Worm (Caenorhabditis elegans) whole organism, L1 larva: Measurements from ENCODE around the gene Y41D4B.4.
A peak's percentile ranks its signal among the peaks of the same experiment; 100 is the strongest.

Experiments
- C04F5.9 ChIP-seq: sonication (generic microtip); optimal IDR thresholded peaks from 2 replicates; lab custom pipeline; 2016; ENCODE audit warnings: missing genetic modification characterization, missing compliant biosample characterization
- ama-1 ChIP-seq: fragments of 150-350 bp; optimal IDR thresholded peaks from 2 replicates; lab custom pipeline; 2014
- blmp-1 ChIP-seq: fragments of 150-350 bp; optimal IDR thresholded peaks from 2 replicates; lab custom pipeline; 2014; ENCODE audit warnings: missing biosample characterization, missing genetic modification characterization
- ceh-63 ChIP-seq: fragments of 200-800 bp; sonication (Bioruptor generic); optimal IDR thresholded peaks from 2 replicates; lab custom pipeline; 2018; ENCODE audit warnings: mild to moderate bottlenecking, missing genetic modification characterization, missing compliant biosample characterization
- ceh-8 ChIP-seq: fragments of 200-800 bp; sonication (Bioruptor generic); optimal IDR thresholded peaks from 2 replicates; lab custom pipeline; 2018; ENCODE audit warnings: mild to moderate bottlenecking, missing genetic modification characterization, moderate library complexity, missing compliant biosample characterization
- efl-1 ChIP-seq, 4 experiments: fragments of 150-350 bp; optimal IDR thresholded peaks in 3 of 4; peaks in 1 of 4; 1 replicate in 1 of 4; 2 replicates in 3 of 4; lab custom pipeline; 2014; ENCODE audit warnings: missing biosample characterization in 2 of 4, missing genetic modification characterization in 2 of 4, missing genetic modification reagents in 2 of 4
- egl-13 ChIP-seq: sonication (generic microtip); optimal IDR thresholded peaks from 2 replicates; lab custom pipeline; 2016; ENCODE audit warnings: missing genotype, missing genetic modification reagents, missing genetic modification characterization, missing compliant biosample characterization
- fkh-8 ChIP-seq: sonication (generic microtip); optimal IDR thresholded peaks from 2 replicates; lab custom pipeline; 2016; ENCODE audit warnings: mild to moderate bottlenecking, missing genetic modification characterization, missing compliant biosample characterization
- hlh-4 ChIP-seq: sonication (generic microtip); optimal IDR thresholded peaks from 2 replicates; lab custom pipeline; 2016; ENCODE audit warnings: mild to moderate bottlenecking, missing genetic modification characterization, missing compliant biosample characterization
- isw-1 ChIP-seq: fragments of 200-800 bp; sonication (Bioruptor generic); IDR thresholded peaks from 2 replicates; pipeline ENCODE4 v1.3.6; 2022; ENCODE audit warnings: missing genetic modification characterization, missing compliant biosample characterization
- lin-14 ChIP-seq: fragments of 200-800 bp; sonication (Bioruptor generic); optimal IDR thresholded peaks from 2 replicates; lab custom pipeline; 2018; ENCODE audit warnings: mild to moderate bottlenecking, missing genetic modification characterization, moderate library complexity, missing compliant biosample characterization
- lin-15B ChIP-seq: fragments of 150-350 bp; sonication (generic microtip); optimal IDR thresholded peaks from 3 replicates; lab custom pipeline; 2014; ENCODE audit warnings: missing biosample characterization, missing genetic modification characterization
- lin-35 ChIP-seq, 2 experiments: fragments of 150-350 bp; optimal IDR thresholded peaks; 2 replicates each; lab custom pipeline; 2014; ENCODE audit warnings: missing biosample characterization in 2 of 2, missing genetic modification characterization in 2 of 2, missing genetic modification reagents in 2 of 2
- lsy-2 ChIP-seq, 2 experiments: fragments of 150-350 bp; optimal IDR thresholded peaks; 2 replicates each; lab custom pipeline; 2014; ENCODE audit warnings: missing biosample characterization in 2 of 2, missing genetic modification characterization in 2 of 2
- mef-2 ChIP-seq: fragments of 150-350 bp; optimal IDR thresholded peaks from 2 replicates; lab custom pipeline; 2014; ENCODE audit warnings: missing biosample characterization, missing genetic modification characterization
- nhr-28 ChIP-seq: fragments of 150-350 bp; optimal IDR thresholded peaks from 2 replicates; lab custom pipeline; 2014; ENCODE audit warnings: missing biosample characterization, missing genetic modification characterization
- nhr-47 ChIP-seq: sonication (generic microtip); optimal IDR thresholded peaks from 2 replicates; lab custom pipeline; 2016; ENCODE audit warnings: mild to moderate bottlenecking, missing genetic modification characterization, moderate library complexity, missing compliant biosample characterization
- pag-3 ChIP-seq: sonication (generic microtip); optimal IDR thresholded peaks from 2 replicates; lab custom pipeline; 2017; ENCODE audit warnings: missing genetic modification characterization, mild to moderate bottlenecking, missing compliant biosample characterization, antibody characterized with exemption, borderline replicate concordance; ENCODE audit not compliant: insufficient read depth
- snu-23 ChIP-seq: sonication (generic microtip); optimal IDR thresholded peaks from 2 replicates; lab custom pipeline; 2016; ENCODE audit warnings: missing genetic modification characterization, missing compliant biosample characterization
- swsn-7 ChIP-seq: sonication (generic microtip); optimal IDR thresholded peaks from 2 replicates; lab custom pipeline; 2016; ENCODE audit warnings: missing genetic modification characterization, missing compliant biosample characterization
- tlp-1 ChIP-seq: fragments of 150-350 bp; optimal IDR thresholded peaks from 2 replicates; lab custom pipeline; 2014; ENCODE audit warnings: missing biosample characterization, missing genetic modification characterization
- xbp-1 ChIP-seq: sonication (generic microtip); optimal IDR thresholded peaks from 2 replicates; lab custom pipeline; 2016; ENCODE audit warnings: missing genetic modification characterization, missing compliant biosample characterization
- ztf-4 ChIP-seq: fragments of 150-350 bp; optimal IDR thresholded peaks from 2 replicates; lab custom pipeline; 2014; ENCODE audit warnings: missing biosample characterization, missing genetic modification characterization

The Y41D4B.4 gene

DNA sequence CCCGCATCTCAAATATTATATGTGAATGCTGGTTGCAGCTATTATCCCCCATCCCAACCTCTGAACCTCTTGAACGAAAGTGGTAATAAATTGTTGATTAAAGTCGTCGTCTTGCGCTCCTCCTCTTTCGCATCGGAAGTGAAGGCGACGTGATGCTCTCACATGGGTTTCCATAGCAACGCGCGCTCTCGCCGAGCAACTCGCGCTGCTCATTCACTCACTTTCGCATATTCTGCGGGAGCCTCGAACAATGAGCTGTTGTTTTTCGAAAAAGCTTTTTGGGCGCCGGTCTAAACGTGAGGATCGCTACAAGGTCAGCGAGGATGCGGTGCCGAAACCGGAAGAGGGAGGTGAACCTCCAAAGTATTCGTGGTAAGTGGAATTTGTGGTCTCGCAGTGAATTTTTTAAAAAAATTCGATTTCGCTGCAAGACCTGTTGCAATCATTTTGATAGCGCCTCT lies 51.1 kb downstream of the Y41D4B.4 start, which contains the start of gene rpi-2 (continued):
- TF ChIP-seq fkh-8 (tag; lab: Kevin White, UChicago) (peak; percentile 79), ztf-4 (tag; lab: Kevin White, UChicago) (no peak), swsn-7 (tag; lab: Kevin White, UChicago) (peak; percentile 29), isw-1 (no peak), ceh-63 (GFP tag; lab: Kevin White, UChicago) (no peak), efl-1 (optimal IDR thresholded peaks at IDR 0.05; lab: Kevin White, UChicago) (peak in 1 of 2 experiments; percentile 22), efl-1 (GFP tag; optimal IDR thresholded peaks at IDR 0.05 in 1 of 2; lab: Kevin White, UChicago) (peak in 1 of 2 experiments; percentile 60), nhr-47 (tag; lab: Kevin White, UChicago) (peak; percentile 38), xbp-1 (no peak), egl-13 (tag; lab: Kevin White, UChicago) (no peak), lin-15B (tag; lab: Kevin White, UChicago) (no peak), lin-14 (GFP tag; lab: Kevin White, UChicago) (peak; percentile 17)

DNA sequence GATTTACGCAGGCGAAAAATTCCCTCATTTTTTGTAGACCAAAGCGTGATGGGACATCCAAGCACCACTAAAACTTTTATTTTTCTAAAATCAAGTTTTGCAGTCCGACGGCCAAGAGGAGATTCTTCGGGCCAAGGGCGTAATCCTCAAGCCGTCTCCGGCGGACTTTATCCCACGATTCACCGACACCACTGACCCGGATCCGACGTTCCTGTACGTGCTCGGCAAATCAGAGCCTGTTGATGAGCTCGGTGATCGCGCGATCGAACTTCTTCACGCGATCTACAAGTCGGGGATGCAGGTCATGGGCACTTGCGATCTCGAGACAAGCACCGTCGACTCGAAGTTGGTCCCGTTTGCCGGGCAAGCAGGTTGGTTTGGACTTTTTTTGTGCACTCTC lies 53.7 kb downstream of the Y41D4B.4 start:
- TF ChIP-seq ceh-8: no peak
- no peak for TF ChIP-seq C04F5.9
- no peak for TF ChIP-seq lin-35 (GFP tag; optimal IDR thresholded peaks at IDR 0.05; lab: Kevin White, UChicago)
- TF ChIP-seq ama-1: no peak
- TF ChIP-seq mef-2: no peak
- TF ChIP-seq tlp-1: no peak
- no peak for TF ChIP-seq hlh-4 (tag; lab: Kevin White, UChicago)
- no peak for TF ChIP-seq ztf-4 (tag; lab: Kevin White, UChicago)
- no peak for TF ChIP-seq pag-3 (tag; lab: Kevin White, UChicago)
- no peak for TF ChIP-seq nhr-28

DNA sequence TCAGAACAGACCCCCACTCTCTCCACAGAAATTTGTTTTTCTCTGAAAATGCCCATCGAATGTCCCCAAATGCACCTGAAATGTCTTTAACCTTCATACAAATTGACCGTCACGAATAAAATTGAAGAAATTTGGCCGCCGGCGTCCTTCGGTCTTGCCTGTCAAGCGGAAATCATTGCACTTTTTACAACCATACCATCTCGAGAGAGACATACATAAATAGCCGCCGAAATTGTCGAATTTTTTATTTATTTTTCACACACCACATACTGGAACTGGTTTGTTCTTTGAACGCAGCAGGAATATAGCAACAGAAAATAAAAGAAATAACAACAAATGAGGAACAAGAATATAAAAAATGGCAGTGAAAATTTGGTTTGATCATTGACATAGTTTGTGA lies 55.8 kb downstream of the Y41D4B.4 start:
- no peak for TF ChIP-seq isw-1
- peak; percentile 6 for TF ChIP-seq snu-23 (GFP tag; lab: Kevin White, UChicago)
- peak; percentile 20 for TF ChIP-seq blmp-1
- TF ChIP-seq lsy-2 (tag; optimal IDR thresholded peaks at IDR 0.05; lab: Kevin White, UChicago): peak in 1 of 2 experiments; percentile 17
- TF ChIP-seq lin-14 (GFP tag; lab: Kevin White, UChicago): peak; percentile 34
- TF ChIP-seq efl-1 (optimal IDR thresholded peaks at IDR 0.05; lab: Kevin White, UChicago): no peak
- peak in 1 of 2 experiments; percentile 51 for TF ChIP-seq efl-1 (GFP tag; optimal IDR thresholded peaks at IDR 0.05 in 1 of 2; lab: Kevin White, UChicago)
